Worm (Caenorhabditis elegans): Measurements from ENCODE around the gene gpd-3.

Gene gpd-3

DNA sequence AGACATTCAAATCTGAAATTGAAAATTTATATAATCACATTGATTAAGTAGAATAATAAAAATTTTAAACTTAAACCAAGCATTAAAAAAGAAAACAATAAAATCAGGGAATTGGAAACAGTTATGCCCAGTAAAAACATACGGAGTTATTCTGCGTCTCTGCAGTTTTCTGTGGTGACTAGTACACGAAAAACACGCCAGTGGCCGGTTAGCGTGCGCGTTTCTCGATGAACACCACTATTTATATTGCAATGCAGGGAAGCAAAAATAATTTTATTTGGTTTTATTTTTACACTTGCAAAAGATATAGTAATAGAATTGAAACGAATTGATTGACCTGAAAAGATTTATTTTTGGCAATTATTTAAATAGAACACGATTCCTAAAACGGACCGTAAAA lies 13.3 kb downstream of the gpd-3 start, which contains the start of gene sec-3 (continued):
- TF ChIP-seq blmp-1 (tag; optimal IDR thresholded peaks at IDR 0.05) = peak; percentile 77
- TF ChIP-seq unc-130 (tag; optimal IDR thresholded peaks at IDR 0.05) = peak; percentile 86
- TF ChIP-seq tbx-2 (tag; optimal IDR thresholded peaks at IDR 0.05) = peak; percentile 90
- TF ChIP-seq C34B4.2 (tag; optimal IDR thresholded peaks at IDR 0.05) = no peak
- TF ChIP-seq aly-2 (tag; optimal IDR thresholded peaks at IDR 0.05) = peak; percentile 75
- peak; percentile 40 for TF ChIP-seq aha-1 (tag; optimal IDR thresholded peaks at IDR 0.05)
- peak; percentile 29 for TF ChIP-seq ama-1 (optimal IDR thresholded peaks at IDR 0.05)
- TF ChIP-seq nhr-28 (tag; optimal IDR thresholded peaks at IDR 0.05) = no peak
- TF ChIP-seq dsc-1 (tag; optimal IDR thresholded peaks at IDR 0.05) = peak; percentile 92
- TF ChIP-seq xbp-1 (tag; optimal IDR thresholded peaks at IDR 0.05) = peak; percentile 90
- peak; percentile 27 for TF ChIP-seq sup-37 (GFP tag; optimal IDR thresholded peaks at IDR 0.05)
- TF ChIP-seq elt-3 (tag; optimal IDR thresholded peaks at IDR 0.05) = peak in 3 of 6 experiments; percentile 27 to 91 (median 45)
- peak; percentile 41 for TF ChIP-seq jun-1 (tag; optimal IDR thresholded peaks at IDR 0.05)
- peak; percentile 62 for TF ChIP-seq zip-4 (GFP tag; optimal IDR thresholded peaks at IDR 0.05)
- peak; percentile 16 for TF ChIP-seq nhr-76 (tag; optimal IDR thresholded peaks at IDR 0.05)

DNA sequence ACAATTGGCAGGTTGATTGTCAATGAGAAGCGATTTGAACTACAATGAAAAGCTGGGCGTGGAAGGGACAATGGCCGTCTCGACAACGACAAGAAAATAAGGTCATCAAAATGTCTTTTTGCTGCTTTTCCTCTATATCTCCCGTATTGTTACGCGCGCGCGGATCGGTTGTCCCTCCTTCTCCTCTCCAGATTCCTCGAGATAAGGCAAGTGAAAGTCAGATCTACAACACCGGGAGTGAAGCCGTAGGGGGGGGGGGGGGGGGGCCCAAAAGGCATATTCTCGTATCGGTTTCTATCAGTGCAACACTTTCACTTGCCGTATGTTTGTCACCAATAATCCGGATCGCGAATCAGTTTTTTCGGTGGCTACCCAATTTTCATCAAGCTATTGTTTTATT lies 18.8 kb downstream of the gpd-3 start, which contains the start of gene wrt-2:
Gene wrt-2 (minus strand): TSS at position 46 of the 400 bp plus-strand sequence.
- TF ChIP-seq isw-1 (GFP tag; IDR thresholded peaks at IDR 0.05) = no peak
- no peak for TF ChIP-seq sptf-1 (tag; optimal IDR thresholded peaks at IDR 0.05)
- no peak for TF ChIP-seq efl-1 (optimal IDR thresholded peaks at IDR 0.05)
- TF ChIP-seq efl-1 (GFP tag; optimal IDR thresholded peaks at IDR 0.05 in 1 of 2) = peak in 1 of 2 experiments; percentile 10
- TF ChIP-seq nhr-71 (tag; optimal IDR thresholded peaks at IDR 0.05) = no peak
- TF ChIP-seq unc-62 (GFP tag; optimal IDR thresholded peaks at IDR 0.05) = no peak
- no peak for TF ChIP-seq jun-1 (tag; optimal IDR thresholded peaks at IDR 0.05)
- TF ChIP-seq blmp-1 (tag; optimal IDR thresholded peaks at IDR 0.05) = peak; percentile 83

DNA sequence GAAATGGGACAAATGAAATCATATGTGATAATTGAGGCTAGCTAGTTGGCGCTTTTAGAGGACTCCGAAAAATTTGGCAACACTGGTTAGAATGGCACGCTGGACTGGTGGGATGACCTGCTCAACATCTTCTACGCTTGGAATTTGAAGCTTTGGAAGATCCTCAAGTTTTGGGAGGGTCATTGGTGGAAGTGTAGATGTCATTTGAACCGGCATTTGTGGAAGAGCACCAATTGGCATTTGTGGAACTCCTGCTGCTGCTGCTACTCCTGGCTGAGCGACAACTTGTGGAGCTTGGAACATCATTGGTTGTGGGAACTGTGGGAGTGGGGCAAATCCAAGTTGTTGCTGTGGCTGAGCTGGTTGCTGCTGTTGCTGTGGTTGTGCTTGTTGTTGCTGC lies 20.7 kb downstream of the gpd-3 start:
- TF ChIP-seq jun-1 (tag; optimal IDR thresholded peaks at IDR 0.05) (no peak), nhr-90 (tag; optimal IDR thresholded peaks at IDR 0.05; ENCODE audit: poor library complexity) (peak; percentile 23), nhr-71 (tag; optimal IDR thresholded peaks at IDR 0.05) (peak; percentile 12)

DNA sequence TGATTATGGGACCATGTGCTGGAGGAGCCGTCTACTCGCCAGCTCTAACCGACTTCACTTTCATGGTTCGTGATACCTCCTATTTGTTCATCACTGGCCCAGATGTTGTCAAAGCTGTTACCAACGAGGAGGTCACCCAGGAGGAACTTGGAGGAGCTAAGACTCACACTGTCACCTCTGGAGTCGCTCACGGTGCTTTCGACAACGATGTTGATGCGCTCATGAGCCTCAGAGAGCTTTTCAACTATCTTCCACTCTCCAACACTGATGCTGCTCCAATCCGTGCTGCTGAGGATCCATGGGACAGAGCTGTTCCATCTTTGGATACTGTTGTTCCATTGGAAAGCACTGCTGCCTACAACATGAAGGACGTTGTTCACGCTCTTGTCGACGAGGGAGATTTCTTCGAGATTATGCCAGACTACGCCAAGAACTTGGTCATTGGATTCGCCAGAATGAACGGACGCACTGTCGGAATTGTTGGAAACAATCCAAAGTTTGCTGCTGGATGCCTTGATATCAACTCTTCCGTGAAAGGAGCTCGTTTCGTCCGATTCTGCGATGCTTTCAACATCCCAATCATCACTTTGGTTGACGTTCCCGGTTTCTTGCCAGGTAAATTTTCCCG lies 21.9 kb downstream of the gpd-3 start:
- TF ChIP-seq lin-13 (GFP tag; optimal IDR thresholded peaks at IDR 0.05) = no peak
- TF ChIP-seq mab-9 (GFP tag; IDR thresholded peaks at IDR 0.05) = no peak
- peak; percentile 6 for TF ChIP-seq nhr-85 (tag)
- TF ChIP-seq snpc-4 (tag; optimal IDR thresholded peaks at IDR 0.05) = no peak

DNA sequence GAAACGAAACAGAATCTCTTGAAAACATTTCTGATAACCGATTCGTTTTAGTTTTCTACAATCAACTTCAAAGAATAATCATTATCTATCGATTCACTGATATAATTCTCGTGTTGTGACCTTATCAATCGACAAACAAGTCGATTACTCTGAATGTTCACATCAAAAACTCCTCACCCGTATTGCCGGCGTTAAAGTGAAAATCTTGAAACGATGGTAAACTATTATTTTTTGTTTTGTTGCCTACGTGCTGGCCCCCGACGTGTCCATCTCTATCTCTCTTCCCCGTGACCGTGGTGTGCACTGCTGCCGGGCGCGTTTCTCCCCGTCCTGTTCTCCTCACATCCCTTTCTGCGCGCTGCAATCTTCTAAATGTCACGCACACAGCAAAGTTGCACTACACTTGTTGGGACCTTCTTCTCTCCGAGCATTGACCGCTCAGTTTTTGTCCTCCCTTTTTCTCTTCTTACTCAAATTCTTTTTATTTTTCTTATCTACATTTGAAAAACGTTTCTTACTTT lies 23.2 kb downstream of the gpd-3 start:
- TF ChIP-seq snu-23 (GFP tag; optimal IDR thresholded peaks at IDR 0.05) (peak; percentile 66), lin-14 (GFP tag; optimal IDR thresholded peaks at IDR 0.05) (peak; percentile 90), fkh-10 (GFP tag; optimal IDR thresholded peaks at IDR 0.05) (peak; percentile 34), jun-1 (tag; optimal IDR thresholded peaks at IDR 0.05) (no peak), xbp-1 (tag; optimal IDR thresholded peaks at IDR 0.05) (no peak), F16B12.6 (tag; optimal IDR thresholded peaks at IDR 0.05) (no peak), pax-3 (tag; optimal IDR thresholded peaks at IDR 0.05) (no peak), nhr-85 (tag) (peak; percentile 74), lin-15B (tag; optimal IDR thresholded peaks at IDR 0.05) (no peak), hpl-2 (GFP tag; optimal IDR thresholded peaks at IDR 0.05) (no peak), nhr-47 (tag; optimal IDR thresholded peaks at IDR 0.05) (peak; percentile 48), tlp-1 (tag; optimal IDR thresholded peaks at IDR 0.05) (no peak), elt-2 (tag; optimal IDR thresholded peaks at IDR 0.05) (peak; percentile 78), ceh-90 (tag; optimal IDR thresholded peaks at IDR 0.05) (no peak), sox-4 (tag; optimal IDR thresholded peaks at IDR 0.05) (no peak), vab-15 (tag; optimal IDR thresholded peaks at IDR 0.05) (no peak), unc-98 (GFP tag; IDR thresholded peaks at IDR 0.05) (no peak), skn-1 (tag; optimal IDR thresholded peaks at IDR 0.05) (peak; percentile 34), ets-5 (GFP tag; IDR thresholded peaks at IDR 0.05) (no peak), C34B4.2 (tag; optimal IDR thresholded peaks at IDR 0.05) (no peak), alr-1 (tag; optimal IDR thresholded peaks at IDR 0.05; ENCODE audit: borderline replicate concordance) (no peak), nhr-84 (tag; optimal IDR thresholded peaks at IDR 0.05) (no peak), unc-62 (GFP tag; optimal IDR thresholded peaks at IDR 0.05) (no peak), efl-3 (GFP tag; optimal IDR thresholded peaks at IDR 0.05) (no peak), lin-39 (tag; optimal IDR thresholded peaks at IDR 0.05) (no peak)

All from whole organism, L1 larva.